Worm (Caenorhabditis elegans) whole organism, mixed stage, embryonic: ENCODE results near the gene myo-5.

ENCODE experiments used
- M03D4.4 ChIP-seq: sonication (generic microtip); optimal IDR thresholded peaks from 2 replicates; lab custom pipeline; 2017; ENCODE audit warnings: mild to moderate bottlenecking, missing genetic modification characterization, missing compliant biosample characterization
- bed-3 ChIP-seq: fragments of 200-800 bp; sonication (Bioruptor generic); optimal IDR thresholded peaks from 3 replicates; lab custom pipeline; 2018; ENCODE audit warnings: mild to moderate bottlenecking, missing genetic modification characterization, moderate library complexity, missing compliant biosample characterization
- blmp-1 ChIP-seq: fragments of 150-350 bp; optimal IDR thresholded peaks from 2 replicates; lab custom pipeline; 2014; ENCODE audit warnings: missing biosample characterization, missing genetic modification characterization
- ceh-39 ChIP-seq: fragments of 150-350 bp; optimal IDR thresholded peaks from 2 replicates; lab custom pipeline; 2014; ENCODE audit warnings: missing biosample characterization, missing genetic modification characterization
- ceh-43 ChIP-seq: fragments of 200-800 bp; sonication (Bioruptor generic); optimal IDR thresholded peaks from 2 replicates; lab custom pipeline; 2018; ENCODE audit warnings: mild to moderate bottlenecking, missing genetic modification characterization, moderate library complexity, missing compliant biosample characterization
- ceh-83 ChIP-seq: fragments of 200-800 bp; sonication (Bioruptor generic); optimal IDR thresholded peaks from 2 replicates; lab custom pipeline; 2018; ENCODE audit warnings: mild to moderate bottlenecking, missing genetic modification characterization, missing compliant biosample characterization
- ces-1 ChIP-seq: fragments of 150-350 bp; optimal IDR thresholded peaks from 2 replicates; lab custom pipeline; 2014; ENCODE audit warnings: missing biosample characterization, missing genetic modification reagents, missing genetic modification characterization
- cnd-1 ChIP-seq: fragments of 200-800 bp; sonication (Bioruptor generic); optimal IDR thresholded peaks from 2 replicates; lab custom pipeline; 2018; ENCODE audit warnings: mild to moderate bottlenecking, missing genetic modification characterization, missing compliant biosample characterization
- drap-1 ChIP-seq: fragments of 200-800 bp; sonication (Bioruptor generic); optimal IDR thresholded peaks from 3 replicates; lab custom pipeline; 2018; ENCODE audit warnings: mild to moderate bottlenecking, missing genetic modification characterization, missing compliant biosample characterization
- elt-1 ChIP-seq: sonication (generic microtip); optimal IDR thresholded peaks from 2 replicates; lab custom pipeline; 2017; ENCODE audit warnings: missing genetic modification characterization, mild to moderate bottlenecking, missing compliant biosample characterization, antibody characterized with exemption, moderate library complexity, borderline replicate concordance; ENCODE audit not compliant: insufficient read depth
- elt-3 ChIP-seq: fragments of 150-350 bp; optimal IDR thresholded peaks from 2 replicates; lab custom pipeline; 2014; ENCODE audit warnings: missing biosample characterization, missing genetic modification characterization
- flh-1 ChIP-seq: fragments of 200-800 bp; sonication (Bioruptor generic); optimal IDR thresholded peaks from 2 replicates; lab custom pipeline; 2018; ENCODE audit warnings: mild to moderate bottlenecking, missing genetic modification characterization, moderate library complexity, missing compliant biosample characterization
- hlh-1 ChIP-seq: fragments of 150-350 bp; optimal IDR thresholded peaks from 2 replicates; lab custom pipeline; 2014; ENCODE audit warnings: missing biosample characterization, missing genetic modification reagents, missing genetic modification characterization
- lin-13 ChIP-seq: fragments of 150-350 bp; optimal IDR thresholded peaks from 2 replicates; lab custom pipeline; 2014; ENCODE audit warnings: missing biosample characterization, missing genetic modification characterization
- lin-32 ChIP-seq: fragments of 200-800 bp; sonication (Bioruptor generic); optimal IDR thresholded peaks from 2 replicates; lab custom pipeline; 2018; ENCODE audit warnings: mild to moderate bottlenecking, missing genetic modification characterization, missing compliant biosample characterization
- mab-5 ChIP-seq: fragments of 150-350 bp; optimal IDR thresholded peaks from 2 replicates; lab custom pipeline; 2014; ENCODE audit warnings: missing biosample characterization, missing genetic modification characterization
- mep-1 ChIP-seq: fragments of 150-350 bp; optimal IDR thresholded peaks from 2 replicates; lab custom pipeline; 2017; ENCODE audit warnings: missing biosample characterization, missing genetic modification reagents, missing genetic modification characterization, inconsistent platforms
- mls-2 ChIP-seq: sonication (generic microtip); optimal IDR thresholded peaks from 2 replicates; lab custom pipeline; 2016; ENCODE audit warnings: mild to moderate bottlenecking, missing genetic modification characterization, moderate library complexity, missing compliant biosample characterization
- nhr-12 ChIP-seq: fragments of 150-350 bp; optimal IDR thresholded peaks from 2 replicates; lab custom pipeline; 2014; ENCODE audit warnings: missing biosample characterization, missing genetic modification characterization
- nhr-2 ChIP-seq: fragments of 150-350 bp; optimal IDR thresholded peaks from 2 replicates; lab custom pipeline; 2014; ENCODE audit warnings: missing biosample characterization, missing genetic modification characterization
- nhr-237 ChIP-seq: fragments of 150-350 bp; optimal IDR thresholded peaks from 2 replicates; lab custom pipeline; 2014; ENCODE audit warnings: missing biosample characterization, missing genetic modification characterization
- nhr-28 ChIP-seq: fragments of 150-350 bp; optimal IDR thresholded peaks from 2 replicates; lab custom pipeline; 2014; ENCODE audit warnings: missing biosample characterization, missing genetic modification characterization
- nhr-76 ChIP-seq: sonication (generic microtip); optimal IDR thresholded peaks from 2 replicates; lab custom pipeline; 2017; ENCODE audit warnings: missing biosample characterization, missing genetic modification characterization
- pha-4 ChIP-seq: fragments of 150-350 bp; optimal IDR thresholded peaks from 2 replicates; lab custom pipeline; 2018; ENCODE audit warnings: missing biosample characterization, missing genetic modification reagents, missing genetic modification characterization
- snpc-4 ChIP-seq: fragments of 150-350 bp; optimal IDR thresholded peaks from 2 replicates; lab custom pipeline; 2014; ENCODE audit warnings: missing biosample characterization, missing genetic modification characterization
- sptf-1 ChIP-seq: sonication (generic microtip); optimal IDR thresholded peaks from 2 replicates; lab custom pipeline; 2017; ENCODE audit warnings: mild to moderate bottlenecking, missing genetic modification characterization, moderate library complexity, missing compliant biosample characterization
- tbx-8 ChIP-seq: fragments of 200-800 bp; sonication (Bioruptor generic); optimal IDR thresholded peaks from 2 replicates; lab custom pipeline; 2018; ENCODE audit warnings: mild to moderate bottlenecking, missing genetic modification characterization, moderate library complexity, missing compliant biosample characterization
- unc-120 ChIP-seq: sonication (generic microtip); optimal IDR thresholded peaks from 2 replicates; lab custom pipeline; 2017; ENCODE audit warnings: missing genetic modification characterization, missing compliant biosample characterization; ENCODE audit not compliant: poor library complexity, severe bottlenecking
- unc-39 ChIP-seq: fragments of 150-350 bp; optimal IDR thresholded peaks from 2 replicates; lab custom pipeline; 2014; ENCODE audit warnings: missing biosample characterization, missing genetic modification characterization
- unc-62 ChIP-seq: fragments of 150-350 bp; optimal IDR thresholded peaks from 2 replicates; lab custom pipeline; 2014; ENCODE audit warnings: missing biosample characterization, missing genetic modification reagents, missing genetic modification characterization
- zip-8 ChIP-seq: fragments of 150-350 bp; optimal IDR thresholded peaks from 2 replicates; lab custom pipeline; 2014; ENCODE audit warnings: missing biosample characterization, missing genetic modification characterization

myo-5 gene

ce11 chrV:8075712-8076111 is 33.1 kb upstream of the myo-5 start, which contains the start of gene catp-3:
TSS of gene catp-3 (plus strand) at chrV:8076012.
- TF ChIP-seq unc-62: no peak
- TF ChIP-seq tbx-8 (GFP tag; lab: Kevin White, UChicago): no peak
- no peak for TF ChIP-seq elt-3 (tag; lab: Kevin White, UChicago)
- no peak for TF ChIP-seq unc-39 (tag; lab: Kevin White, UChicago)
- TF ChIP-seq drap-1 (GFP tag; lab: Kevin White, UChicago): no peak
- no peak for TF ChIP-seq nhr-12 (tag; lab: Kevin White, UChicago)
- TF ChIP-seq unc-120 (tag; lab: Kevin White, UChicago): no peak
- no peak for TF ChIP-seq ceh-83
- no peak for TF ChIP-seq nhr-76 (tag; lab: Kevin White, UChicago)
- no peak for TF ChIP-seq nhr-28
- no peak for TF ChIP-seq zip-8
- no peak for TF ChIP-seq lin-13 (tag; lab: Kevin White, UChicago)
- no peak for TF ChIP-seq snpc-4 (tag; lab: Kevin White, UChicago)

ce11 chrV:8079813-8080212 is 29.0 kb upstream of the myo-5 start:
- no peak for TF ChIP-seq bed-3

- TF ChIP-seq unc-39 (tag; lab: Kevin White, UChicago) (no peak), ceh-39 (tag; lab: Kevin White, UChicago) (no peak), mab-5 (no peak), snpc-4 (tag; lab: Kevin White, UChicago) (no peak), nhr-12 (tag; lab: Kevin White, UChicago) (no peak), elt-3 (tag; lab: Kevin White, UChicago) (no peak), flh-1 (GFP tag; lab: Kevin White, UChicago) (no peak), unc-120 (tag; lab: Kevin White, UChicago) (no peak), nhr-76 (tag; lab: Kevin White, UChicago) (no peak), lin-32 (GFP tag; lab: Kevin White, UChicago) (no peak), M03D4.4 (no peak), blmp-1 (tag; lab: Kevin White, UChicago) (no peak), sptf-1 (tag; lab: Kevin White, UChicago) (no peak), cnd-1 (tag; lab: Kevin White, UChicago) (no peak), mls-2 (tag; lab: Kevin White, UChicago) (no peak), pha-4 (tag; lab: Kevin White, UChicago) (no peak), drap-1 (GFP tag; lab: Kevin White, UChicago) (no peak)
- TF ChIP-seq, all 35 proteins: peak for 0
Measured at ce11 chrV:8081579-8081978, 27.2 kb upstream of the myo-5 start, which contains the start of gene str-131. TSS of gene str-131 (minus strand) at chrV:8081679.

- TF ChIP-seq cnd-1 (tag; lab: Kevin White, UChicago): no peak
- no peak for TF ChIP-seq zip-8
- TF ChIP-seq M03D4.4: no peak
- TF ChIP-seq nhr-28: no peak
- TF ChIP-seq unc-62: no peak
- no peak for TF ChIP-seq ceh-43 (GFP tag; lab: Kevin White, UChicago)
- TF ChIP-seq bed-3: no peak
- TF ChIP-seq nhr-12 (tag; lab: Kevin White, UChicago): no peak
- TF ChIP-seq mep-1 (tag; lab: Kevin White, UChicago): no peak
- no peak for TF ChIP-seq nhr-76 (tag; lab: Kevin White, UChicago)
- TF ChIP-seq mls-2 (tag; lab: Kevin White, UChicago): no peak
- TF ChIP-seq mab-5: no peak
- TF ChIP-seq hlh-1 (tag; lab: Kevin White, UChicago): no peak
- no peak for TF ChIP-seq unc-120 (tag; lab: Kevin White, UChicago)
Measured at ce11 chrV:8085141-8085540, 23.6 kb upstream of the myo-5 start, which contains the start of gene C09H5.7. TSS of gene C09H5.7 (minus strand) at chrV:8085241.

ce11 chrV:8090595-8090994 is 18.2 kb upstream of the myo-5 start, which contains the start of gene str-130:
TSS of gene str-130 (minus strand) at chrV:8090695.
- TF ChIP-seq pha-4 (tag; lab: Kevin White, UChicago): no peak
- TF ChIP-seq mep-1 (tag; lab: Kevin White, UChicago): no peak
- TF ChIP-seq, all 35 proteins: peak for 0

ce11 chrV:8092385-8092784 is 16.4 kb upstream of the myo-5 start, which contains the start of gene str-129:
TSS of gene str-129 (minus strand) at chrV:8092485.
- TF ChIP-seq unc-62: no peak
- no peak for TF ChIP-seq nhr-237
- no peak for TF ChIP-seq nhr-28
- TF ChIP-seq ces-1: no peak
- TF ChIP-seq unc-120 (tag; lab: Kevin White, UChicago): no peak
- TF ChIP-seq cnd-1 (tag; lab: Kevin White, UChicago): no peak
- no peak for TF ChIP-seq M03D4.4
- no peak for TF ChIP-seq blmp-1 (tag; lab: Kevin White, UChicago)
- no peak for TF ChIP-seq flh-1 (GFP tag; lab: Kevin White, UChicago)
- no peak for TF ChIP-seq ceh-39 (tag; lab: Kevin White, UChicago)
- TF ChIP-seq elt-1 (tag; lab: Kevin White, UChicago): no peak
- TF ChIP-seq nhr-2 (tag; lab: Kevin White, UChicago): no peak
- no peak for TF ChIP-seq pha-4 (tag; lab: Kevin White, UChicago)
